Worm (Caenorhabditis elegans) whole organism, late embryonic: ENCODE data around the gene C25F9.4.

Experiments used
- C08G9.2 ChIP-seq: sonication (generic microtip); optimal IDR thresholded peaks from 2 replicates; lab custom pipeline; 2016; ENCODE audit warnings: mild to moderate bottlenecking, missing genetic modification characterization, moderate library complexity, missing compliant biosample characterization
- K02D7.2 ChIP-seq: sonication (generic microtip); optimal IDR thresholded peaks from 2 replicates; lab custom pipeline; 2017; ENCODE audit warnings: mild to moderate bottlenecking, missing genetic modification characterization, missing compliant biosample characterization
- K09A11.1 ChIP-seq: sonication (generic microtip); optimal IDR thresholded peaks from 2 replicates; lab custom pipeline; 2017; ENCODE audit warnings: antibody characterized with exemption, mild to moderate bottlenecking, missing genetic modification characterization, missing compliant biosample characterization; ENCODE audit not compliant: insufficient read depth
- Y22D7AL.16 ChIP-seq: sonication (generic microtip); optimal IDR thresholded peaks from 2 replicates; lab custom pipeline; 2016; ENCODE audit warnings: missing genetic modification characterization, missing compliant biosample characterization
- ceh-14 ChIP-seq: sonication (generic microtip); optimal IDR thresholded peaks from 2 replicates; lab custom pipeline; 2016; ENCODE audit warnings: missing genotype, missing genetic modification characterization, missing compliant biosample characterization
- ceh-19 ChIP-seq: fragments of 200-800 bp; sonication (Bioruptor generic); optimal IDR thresholded peaks from 2 replicates; lab custom pipeline; 2018; ENCODE audit warnings: mild to moderate bottlenecking, missing genetic modification characterization, missing compliant biosample characterization
- ceh-2 ChIP-seq: sonication (generic microtip); optimal IDR thresholded peaks from 2 replicates; lab custom pipeline; 2016; ENCODE audit warnings: missing genotype, missing genetic modification characterization, missing compliant biosample characterization
- ceh-30 ChIP-seq: fragments of 150-350 bp; optimal IDR thresholded peaks from 2 replicates; lab custom pipeline; 2014; ENCODE audit warnings: missing biosample characterization, missing genetic modification characterization
- ceh-31 ChIP-seq: sonication (generic microtip); optimal IDR thresholded peaks from 2 replicates; lab custom pipeline; 2016; ENCODE audit warnings: missing genetic modification characterization, missing compliant biosample characterization
- ceh-34 ChIP-seq: sonication (generic microtip); optimal IDR thresholded peaks from 2 replicates; lab custom pipeline; 2016; ENCODE audit warnings: mild to moderate bottlenecking, missing genetic modification characterization, missing compliant biosample characterization
- ceh-45 ChIP-seq: fragments of 200-800 bp; sonication (Bioruptor generic); IDR thresholded peaks from 2 replicates; pipeline ENCODE4 v1.3.6; 2022; ENCODE audit warnings: missing genetic modification reagents, missing genetic modification characterization, missing compliant biosample characterization
- ceh-6 ChIP-seq: fragments of 200-800 bp; sonication (Bioruptor generic); optimal IDR thresholded peaks from 2 replicates; lab custom pipeline; 2018; ENCODE audit warnings: mild to moderate bottlenecking, missing genetic modification characterization, missing compliant biosample characterization
- ceh-9 ChIP-seq: sonication (generic microtip); optimal IDR thresholded peaks from 2 replicates; lab custom pipeline; 2016; ENCODE audit warnings: mild to moderate bottlenecking, missing genetic modification characterization, inconsistent platforms, missing compliant biosample characterization
- che-1 ChIP-seq: sonication (generic microtip); optimal IDR thresholded peaks from 2 replicates; lab custom pipeline; 2016; ENCODE audit warnings: mild to moderate bottlenecking, missing genetic modification characterization, missing compliant biosample characterization
- dmd-4 ChIP-seq: sonication (generic microtip); optimal IDR thresholded peaks from 2 replicates; lab custom pipeline; 2016; ENCODE audit warnings: borderline replicate concordance, missing genetic modification characterization, missing compliant biosample characterization
- ets-4 ChIP-seq: sonication (generic microtip); optimal IDR thresholded peaks from 2 replicates; lab custom pipeline; 2016; ENCODE audit warnings: missing genetic modification characterization, missing compliant biosample characterization
- fkh-6 ChIP-seq: sonication (generic microtip); optimal IDR thresholded peaks from 2 replicates; lab custom pipeline; 2016; ENCODE audit warnings: missing genetic modification characterization, missing compliant biosample characterization
- gmeb-2 ChIP-seq: sonication (generic microtip); optimal IDR thresholded peaks from 2 replicates; lab custom pipeline; 2016; ENCODE audit warnings: missing genetic modification characterization, inconsistent platforms, missing compliant biosample characterization
- hlh-15 ChIP-seq: sonication (generic microtip); optimal IDR thresholded peaks from 2 replicates; lab custom pipeline; 2016; ENCODE audit warnings: missing genetic modification characterization, missing compliant biosample characterization
- hlh-30 ChIP-seq: sonication (generic microtip); optimal IDR thresholded peaks from 2 replicates; lab custom pipeline; 2017; ENCODE audit warnings: antibody characterized with exemption, missing genetic modification characterization, missing compliant biosample characterization; ENCODE audit not compliant: insufficient read depth
- madf-2 ChIP-seq: sonication (generic microtip); optimal IDR thresholded peaks from 2 replicates; lab custom pipeline; 2017; ENCODE audit warnings: missing genetic modification characterization, missing compliant biosample characterization
- mec-3 ChIP-seq: sonication (generic microtip); optimal IDR thresholded peaks from 2 replicates; lab custom pipeline; 2016; ENCODE audit warnings: borderline replicate concordance, missing genetic modification characterization, missing compliant biosample characterization
- nfya-1 ChIP-seq: sonication (generic microtip); optimal IDR thresholded peaks from 2 replicates; lab custom pipeline; 2017; ENCODE audit warnings: missing genetic modification characterization, mild to moderate bottlenecking, missing compliant biosample characterization, antibody characterized with exemption, moderate library complexity
- nhr-11 ChIP-seq: fragments of 150-350 bp; optimal IDR thresholded peaks from 2 replicates; lab custom pipeline; 2014; ENCODE audit warnings: missing biosample characterization, missing genetic modification characterization
- pha-2 ChIP-seq: sonication (generic microtip); optimal IDR thresholded peaks from 2 replicates; lab custom pipeline; 2017; ENCODE audit warnings: mild to moderate bottlenecking, missing genetic modification characterization, missing compliant biosample characterization
- pha-4 ChIP-seq: fragments of 150-350 bp; optimal IDR thresholded peaks from 2 replicates; lab custom pipeline; 2018; ENCODE audit warnings: missing biosample characterization, missing genetic modification reagents, missing genetic modification characterization
- pros-1 ChIP-seq: fragments of 150-350 bp; optimal IDR thresholded peaks from 2 replicates; lab custom pipeline; 2014; ENCODE audit warnings: missing biosample characterization, missing genetic modification reagents, missing genetic modification characterization
- ref-2 ChIP-seq: sonication (generic microtip); optimal IDR thresholded peaks from 2 replicates; lab custom pipeline; 2016; ENCODE audit warnings: missing genetic modification characterization, missing compliant biosample characterization
- rnt-1 ChIP-seq: sonication (generic microtip); optimal IDR thresholded peaks from 2 replicates; lab custom pipeline; 2016; ENCODE audit warnings: missing genetic modification characterization, missing compliant biosample characterization
- syd-9 ChIP-seq: sonication (generic microtip); optimal IDR thresholded peaks from 2 replicates; lab custom pipeline; 2016; ENCODE audit warnings: mild to moderate bottlenecking, missing genetic modification characterization, moderate library complexity, missing compliant biosample characterization
- tbx-2 ChIP-seq: sonication (generic microtip); optimal IDR thresholded peaks from 2 replicates; lab custom pipeline; 2016; ENCODE audit warnings: missing genetic modification characterization, missing compliant biosample characterization
- tbx-7 ChIP-seq: sonication (generic microtip); optimal IDR thresholded peaks from 2 replicates; lab custom pipeline; 2016; ENCODE audit warnings: missing genotype, missing genetic modification characterization, missing compliant biosample characterization
- unc-3 ChIP-seq, 2 experiments: fragments of 200-800 bp in 1 of 2; sonication (Bioruptor generic) in 1 of 2; sonication (generic microtip) in 1 of 2; conservative IDR thresholded peaks in 1 of 2; optimal IDR thresholded peaks in 1 of 2; 2 replicates each; pipeline versions ENCODE4 v1.3.6 to Lab custom; 2016 to 2022; ENCODE audit warnings: missing compliant biosample characterization in 2 of 2, missing genetic modification characterization in 2 of 2, missing genetic modification reagents in 1 of 2
- unc-42 ChIP-seq: sonication (generic microtip); optimal IDR thresholded peaks from 2 replicates; lab custom pipeline; 2016; ENCODE audit warnings: missing genotype, missing genetic modification characterization, missing compliant biosample characterization
- unc-55 ChIP-seq: sonication (generic microtip); optimal IDR thresholded peaks from 2 replicates; lab custom pipeline; 2017; ENCODE audit warnings: missing biosample characterization, missing genetic modification reagents, missing genetic modification characterization
- unc-86 ChIP-seq: sonication (generic microtip); optimal IDR thresholded peaks from 2 replicates; lab custom pipeline; 2016; ENCODE audit warnings: missing genetic modification characterization, missing compliant biosample characterization
- zip-5 ChIP-seq: sonication (generic microtip); optimal IDR thresholded peaks from 2 replicates; lab custom pipeline; 2016; ENCODE audit warnings: missing genetic modification characterization, missing compliant biosample characterization
- ztf-16 ChIP-seq: sonication (generic microtip); optimal IDR thresholded peaks from 2 replicates; lab custom pipeline; 2017; ENCODE audit warnings: missing genetic modification characterization, missing compliant biosample characterization

Gene C25F9.4

DNA sequence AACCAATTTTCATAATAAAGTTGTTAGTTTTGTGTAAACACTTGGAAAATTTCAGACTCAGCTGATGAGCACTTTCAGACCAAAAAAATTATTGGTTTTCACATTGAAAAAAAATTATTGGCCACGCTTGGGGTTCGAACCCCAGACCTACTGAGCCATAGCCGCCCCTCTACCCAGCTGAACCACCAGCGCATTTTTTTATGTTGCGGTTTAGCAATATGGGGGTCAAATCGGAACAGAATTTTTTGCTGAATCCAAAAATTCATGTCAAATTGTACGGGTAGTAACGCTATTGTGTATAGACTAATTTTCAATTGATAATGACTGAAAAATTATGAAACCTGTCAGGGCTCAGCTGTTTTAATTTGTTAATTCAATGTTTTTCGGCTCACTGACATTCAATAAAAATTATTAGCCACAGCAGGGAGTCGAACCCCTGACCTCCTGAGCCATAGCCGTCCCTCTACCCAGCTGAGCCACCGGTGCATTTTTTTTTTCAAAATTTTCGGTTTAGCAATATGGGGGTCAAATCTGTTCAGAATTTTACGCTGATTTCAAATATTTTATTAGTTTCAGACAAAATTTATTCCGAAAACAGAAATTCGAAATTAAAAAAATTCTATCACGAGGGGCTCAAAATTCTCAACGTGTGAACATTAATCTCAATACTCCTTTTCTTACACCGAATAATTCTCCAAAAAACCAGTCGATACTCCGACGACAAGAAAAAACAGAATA, 19.6 kb downstream of the C25F9.4 start:
- TF ChIP-seq unc-42 (tag; lab: Kevin White, UChicago) = no peak
- no peak for TF ChIP-seq ceh-19 (GFP tag; lab: Kevin White, UChicago)
- no peak for TF ChIP-seq hlh-15 (tag; lab: Kevin White, UChicago)
- TF ChIP-seq ceh-30 (tag; lab: Kevin White, UChicago) = no peak
- TF ChIP-seq rnt-1 (tag; lab: Kevin White, UChicago) = no peak
- TF ChIP-seq pha-4 (tag; lab: Kevin White, UChicago) = no peak
- no peak for TF ChIP-seq K09A11.1
- TF ChIP-seq tbx-2 (tag; lab: Kevin White, UChicago) = no peak
- TF ChIP-seq K02D7.2 (tag; lab: Kevin White, UChicago) = no peak
- TF ChIP-seq zip-5 (tag; lab: Kevin White, UChicago) = no peak

DNA sequence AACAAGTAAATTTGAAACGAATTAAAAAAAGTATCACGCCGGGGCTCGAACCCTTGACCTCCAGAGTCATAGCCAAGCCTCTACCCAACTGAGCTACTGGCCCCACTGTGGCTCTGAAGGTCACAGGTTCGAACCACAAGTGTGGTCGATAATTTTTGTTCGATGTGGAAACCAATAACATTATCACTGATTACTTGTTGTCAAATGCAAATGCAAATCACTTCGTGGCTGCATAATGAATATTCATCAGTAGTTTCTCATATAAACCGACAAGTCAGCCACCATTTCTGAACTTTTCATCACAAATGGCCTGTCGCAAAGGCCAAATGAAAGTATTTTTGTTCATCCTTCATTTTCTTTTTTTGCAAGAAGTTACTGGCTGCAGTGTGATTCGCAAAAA, 21.6 kb downstream of the C25F9.4 start, which contains the start of gene C25F9.8:
Gene C25F9.8 (plus strand): TSS at position 301 of the 400 bp plus-strand sequence.
- TF ChIP-seq unc-55 (GFP tag; lab: Kevin White, UChicago) = no peak
- TF ChIP-seq pros-1 (tag; lab: Kevin White, UChicago) = no peak
- TF ChIP-seq ceh-9 (tag; lab: Kevin White, UChicago) = no peak
- no peak for TF ChIP-seq tbx-7 (tag; lab: Kevin White, UChicago)
- TF ChIP-seq gmeb-2 (tag; lab: Kevin White, UChicago) = no peak
- TF ChIP-seq tbx-2 (tag; lab: Kevin White, UChicago) = no peak
- TF ChIP-seq ceh-31 (tag; lab: Kevin White, UChicago) = no peak
- TF ChIP-seq ceh-34 (tag; lab: Kevin White, UChicago) = no peak
- no peak for TF ChIP-seq ztf-16 (tag; lab: Kevin White, UChicago)
- no peak for TF ChIP-seq ets-4 (tag; lab: Kevin White, UChicago)

DNA sequence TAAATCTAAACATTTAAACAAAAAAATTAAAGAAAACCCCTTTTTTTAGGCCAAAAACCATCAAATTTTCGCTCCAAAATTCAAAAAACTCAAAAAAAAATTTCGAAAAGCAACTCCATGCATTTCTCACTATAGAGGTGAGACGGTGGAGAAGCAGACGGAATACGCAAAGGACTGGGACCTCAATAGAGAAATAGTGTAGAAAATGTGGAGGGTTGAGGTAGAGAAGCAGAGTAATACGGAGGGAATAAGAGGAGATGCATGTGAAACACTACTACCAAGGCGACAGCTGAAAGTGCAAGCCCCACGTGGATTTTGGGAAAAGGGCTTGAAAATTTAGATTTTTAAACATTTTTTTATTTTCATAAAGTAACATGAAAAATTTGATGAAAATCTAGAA, 25.1 kb downstream of the C25F9.4 start:
- TF ChIP-seq ref-2 (tag; lab: Kevin White, UChicago) (no peak), dmd-4 (tag; lab: Kevin White, UChicago) (no peak), ceh-6 (GFP tag; lab: Kevin White, UChicago) (no peak), fkh-6 (tag; lab: Kevin White, UChicago) (no peak), hlh-30 (tag; lab: Kevin White, UChicago) (no peak), Y22D7AL.16 (tag; lab: Kevin White, UChicago) (no peak), mec-3 (no peak), che-1 (tag; lab: Kevin White, UChicago) (no peak), nhr-11 (no peak), ceh-14 (peak; percentile 16), pha-2 (peak; percentile 58), unc-3 (GFP tag; conservative IDR thresholded peaks at IDR 0.05; lab: Robert Waterston, UW) (no peak), unc-3 (tag; optimal IDR thresholded peaks at IDR 0.05; lab: Kevin White, UChicago) (no peak)

DNA sequence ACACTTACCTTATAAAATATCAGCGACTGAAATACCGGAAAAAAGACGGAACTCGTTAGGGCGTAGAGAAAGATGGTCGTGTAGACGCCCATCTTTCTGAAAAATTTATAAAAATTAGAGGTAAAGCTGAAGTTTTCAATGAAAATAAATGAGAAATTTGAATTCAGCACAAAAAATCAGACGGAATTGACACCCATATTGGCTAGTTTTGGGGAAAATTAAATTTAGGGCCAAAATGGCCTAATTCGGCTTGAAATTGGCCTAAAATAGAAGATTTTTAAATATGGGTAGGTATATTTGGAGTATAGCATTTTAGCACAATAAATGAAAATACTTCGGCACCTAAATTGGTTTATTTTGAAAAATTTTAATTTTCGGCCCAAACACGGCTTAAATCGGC, 26.3 kb downstream of the C25F9.4 start, which contains the start of gene slcr-46.2:
Gene slcr-46.2 (minus strand): TSS at position 101 of the 400 bp plus-strand sequence.
- TF ChIP-seq madf-2 (tag; lab: Kevin White, UChicago) = no peak
- TF ChIP-seq ceh-2 (tag; lab: Kevin White, UChicago) = no peak
- TF ChIP-seq nfya-1 (tag; lab: Kevin White, UChicago) = no peak
- TF ChIP-seq rnt-1 (tag; lab: Kevin White, UChicago) = no peak
- TF ChIP-seq fkh-6 (tag; lab: Kevin White, UChicago) = no peak
- TF ChIP-seq hlh-30 (tag; lab: Kevin White, UChicago) = no peak
- TF ChIP-seq ceh-9 (tag; lab: Kevin White, UChicago) = no peak
- TF ChIP-seq pha-2 = no peak
- no peak for TF ChIP-seq ceh-6 (GFP tag; lab: Kevin White, UChicago)
- no peak for TF ChIP-seq pros-1 (tag; lab: Kevin White, UChicago)
- no peak for TF ChIP-seq syd-9
- no peak for TF ChIP-seq C08G9.2 (tag; lab: Kevin White, UChicago)
- no peak for TF ChIP-seq ztf-16 (tag; lab: Kevin White, UChicago)
- no peak for TF ChIP-seq ceh-45 (GFP tag; lab: Robert Waterston, UW)
- no peak for TF ChIP-seq unc-86 (tag; lab: Kevin White, UChicago)
- TF ChIP-seq ceh-14 = no peak
- TF ChIP-seq hlh-15 (tag; lab: Kevin White, UChicago) = no peak
- TF ChIP-seq, all 69 proteins: peak for 0
